Worm (Caenorhabditis elegans) whole organism, late embryonic: ENCODE measurements around the gene pals-20.

ENCODE experiments used
- C08G9.2 ChIP-seq: sonication (generic microtip); optimal IDR thresholded peaks from 2 replicates; lab custom pipeline; 2016; ENCODE audit warnings: mild to moderate bottlenecking, missing genetic modification characterization, moderate library complexity, missing compliant biosample characterization
- gmeb-2 ChIP-seq: sonication (generic microtip); optimal IDR thresholded peaks from 2 replicates; lab custom pipeline; 2016; ENCODE audit warnings: missing genetic modification characterization, inconsistent platforms, missing compliant biosample characterization
- pha-4 ChIP-seq: fragments of 150-350 bp; optimal IDR thresholded peaks from 2 replicates; lab custom pipeline; 2018; ENCODE audit warnings: missing biosample characterization, missing genetic modification reagents, missing genetic modification characterization
- unc-55 ChIP-seq: sonication (generic microtip); optimal IDR thresholded peaks from 2 replicates; lab custom pipeline; 2017; ENCODE audit warnings: missing biosample characterization, missing genetic modification reagents, missing genetic modification characterization
- unc-86 ChIP-seq: sonication (generic microtip); optimal IDR thresholded peaks from 2 replicates; lab custom pipeline; 2016; ENCODE audit warnings: missing genetic modification characterization, missing compliant biosample characterization

ce11 chrIII:1342488-1342887 is 45.6 kb downstream of the pals-20 start, which contains the start of gene fbxa-26:
- no peak for TF ChIP-seq C08G9.2 (tag; lab: Kevin White, UChicago)
- no peak for TF ChIP-seq gmeb-2 (tag; lab: Kevin White, UChicago)
- TF ChIP-seq unc-86 (tag; lab: Kevin White, UChicago), result no peak
- no peak for TF ChIP-seq unc-55
- TF ChIP-seq pha-4, result no peak
